Fruit fly (Drosophila melanogaster) whole organism, embryonic: ENCODE measurements around the gene CG32073.

Experiments
- Aef1 ChIP-seq: fragments of 200-800 bp; sonication (Bioruptor generic); IDR thresholded peaks from 3 replicates; pipeline ENCODE4 v1.3.6; 2022; ENCODE audit warnings: missing biosample characterization, missing genetic modification characterization
- Blimp-1 ChIP-seq: fragments of 200-800 bp; sonication (Bioruptor generic); optimal IDR thresholded peaks from 3 replicates; lab custom pipeline; 2018; ENCODE audit warnings: missing biosample characterization, missing genetic modification characterization, mild to moderate bottlenecking, moderate library complexity, missing genetic modification reagents
- CG10209 ChIP-seq: fragments of 200-800 bp; sonication (Bioruptor generic); optimal IDR thresholded peaks from 3 replicates; lab custom pipeline; 2017; ENCODE audit warnings: missing biosample characterization, mild to moderate bottlenecking, missing genetic modification characterization, missing genetic modification reagents
- CG10543 ChIP-seq: fragments of 200-800 bp; sonication (Bioruptor generic); optimal IDR thresholded peaks from 3 replicates; lab custom pipeline; 2017; ENCODE audit warnings: missing biosample characterization, mild to moderate bottlenecking, missing genetic modification characterization, moderate library complexity
- CG10979 ChIP-seq: fragments of 200-800 bp; sonication (Bioruptor generic); optimal IDR thresholded peaks from 2 replicates; lab custom pipeline; 2018; ENCODE audit warnings: missing biosample characterization, mild to moderate bottlenecking, missing genetic modification characterization, moderate library complexity
- CG11093 ChIP-seq: fragments of 200-800 bp; sonication (Bioruptor generic); IDR thresholded peaks from 3 replicates; pipeline ENCODE4 v1.3.6; 2022; ENCODE audit warnings: missing biosample characterization, missing genetic modification characterization
- CG13894 ChIP-seq: fragments of 200-800 bp; sonication (Bioruptor generic); optimal IDR thresholded peaks from 3 replicates; lab custom pipeline; 2018; ENCODE audit warnings: missing biosample characterization, mild to moderate bottlenecking, missing genetic modification characterization, moderate library complexity
- CG1529 ChIP-seq: fragments of 200-800 bp; sonication (Bioruptor generic); optimal IDR thresholded peaks from 3 replicates; lab custom pipeline; 2018; ENCODE audit warnings: missing biosample characterization, missing genetic modification characterization
- CG15601 ChIP-seq: fragments of 200-800 bp; sonication (Bioruptor generic); optimal IDR thresholded peaks from 3 replicates; lab custom pipeline; 2019; ENCODE audit warnings: missing biosample characterization, mild to moderate bottlenecking, missing genetic modification characterization, moderate library complexity
- CG15696 ChIP-seq: fragments of 200-800 bp; sonication (Bioruptor generic); optimal IDR thresholded peaks from 2 replicates; lab custom pipeline; 2019; ENCODE audit warnings: missing biosample characterization, mild to moderate bottlenecking, missing genetic modification characterization, moderate library complexity
- CG16779 ChIP-seq: fragments of 200-800 bp; sonication (Bioruptor generic); IDR thresholded peaks from 2 replicates; pipeline ENCODE4 v1.3.6; 2022; ENCODE audit warnings: missing biosample characterization, missing genetic modification characterization
- CG17186 ChIP-seq: fragments of 200-800 bp; sonication (Bioruptor generic); optimal IDR thresholded peaks from 3 replicates; lab custom pipeline; 2017; ENCODE audit warnings: missing biosample characterization, missing genetic modification reagents, missing genetic modification characterization
- CG17802 ChIP-seq: fragments of 200-800 bp; sonication (Bioruptor generic); optimal IDR thresholded peaks from 2 replicates; lab custom pipeline; 2018; ENCODE audit warnings: missing biosample characterization, mild to moderate bottlenecking, missing genetic modification characterization, moderate library complexity
- CG2889 ChIP-seq: fragments of 200-800 bp; sonication (Bioruptor generic); IDR thresholded peaks from 3 replicates; pipeline ENCODE4 v1.3.6; 2022; ENCODE audit warnings: missing biosample characterization, missing genetic modification characterization
- CG31441 ChIP-seq: fragments of 200-800 bp; sonication (Bioruptor generic); IDR thresholded peaks from 2 replicates; pipeline ENCODE4 v1.3.6; 2022; ENCODE audit warnings: missing biosample characterization, missing genetic modification characterization
- CG32772 ChIP-seq: fragments of 200-800 bp; sonication (Bioruptor generic); IDR thresholded peaks from 2 replicates; pipeline ENCODE4 v1.3.6; 2022; ENCODE audit warnings: missing biosample characterization, missing genetic modification characterization
- CG34376 ChIP-seq: fragments of 200-800 bp; sonication (Bioruptor generic); optimal IDR thresholded peaks from 2 replicates; lab custom pipeline; 2018; ENCODE audit warnings: missing biosample characterization, mild to moderate bottlenecking, missing genetic modification characterization
- CG4707 ChIP-seq: fragments of 200-800 bp; sonication (Bioruptor generic); optimal IDR thresholded peaks from 2 replicates; lab custom pipeline; 2018; ENCODE audit warnings: missing biosample characterization, mild to moderate bottlenecking, missing genetic modification characterization, moderate library complexity
- CG8290 ChIP-seq, 3 experiments: fragments of 200-800 bp; sonication (Bioruptor generic); optimal IDR thresholded peaks; 2 replicates each; lab custom pipeline; 2016 to 2019; ENCODE audit warnings: missing biosample characterization in 3 of 3, missing genetic modification characterization in 3 of 3, mild to moderate bottlenecking in 2 of 3, moderate library complexity in 1 of 3
- CHES-1-like ChIP-seq: fragments of 200-800 bp; sonication (Bioruptor generic); optimal IDR thresholded peaks from 2 replicates; lab custom pipeline; 2016; ENCODE audit warnings: missing biosample characterization, missing genetic modification characterization
- CoRest ChIP-seq: fragments of 200-800 bp; sonication (Bioruptor generic); optimal IDR thresholded peaks from 3 replicates; lab custom pipeline; 2018; ENCODE audit warnings: missing biosample characterization, mild to moderate bottlenecking, missing genetic modification characterization, moderate library complexity
- D ChIP-seq, 2 experiments: fragments of 200-800 bp in 1 of 2; fragments of >200 bp in 1 of 2; sonication (Bioruptor generic) in 1 of 2; optimal IDR thresholded peaks; 2 replicates in 1 of 2; 3 replicates in 1 of 2; lab custom pipeline; 2017; ENCODE audit warnings: mild to moderate bottlenecking in 1 of 2, missing biosample characterization in 1 of 2, missing genetic modification characterization in 1 of 2, missing genetic modification reagents in 1 of 2
- H15 ChIP-seq: fragments of 200-800 bp; sonication (Bioruptor generic); IDR thresholded peaks from 3 replicates; pipeline ENCODE4 v1.3.6; 2022; ENCODE audit warnings: missing biosample characterization, missing genetic modification characterization
- MBD-R2 ChIP-seq: fragments of 200-800 bp; sonication (Bioruptor generic); IDR thresholded peaks from 2 replicates; pipeline ENCODE4 v1.3.6; 2022; ENCODE audit warnings: missing biosample characterization, missing genetic modification characterization
- Mrtf ChIP-seq: fragments of 200-800 bp; sonication (Bioruptor generic); IDR thresholded peaks from 3 replicates; pipeline ENCODE4 v1.3.6; 2022; ENCODE audit warnings: missing biosample characterization, missing genetic modification characterization
- Taf1 ChIP-seq: fragments of 200-800 bp; sonication (Bioruptor generic); IDR thresholded peaks from 2 replicates; pipeline ENCODE4 v1.3.6; 2022; ENCODE audit warnings: missing biosample characterization, missing genetic modification characterization
- Trl ChIP-seq, 3 experiments: fragments of >200 bp in 2 of 3; fragments of 200-800 bp in 1 of 3; sonication (Bioruptor generic) in 1 of 3; optimal IDR thresholded peaks; 2 replicates in 1 of 3; 3 replicates in 2 of 3; lab custom pipeline; 2016 to 2017; ENCODE audit warnings: missing biosample characterization in 1 of 3, missing genetic modification characterization in 1 of 3
- Xbp1 ChIP-seq: fragments of 200-800 bp; sonication (Bioruptor generic); optimal IDR thresholded peaks from 3 replicates; lab custom pipeline; 2016; ENCODE audit warnings: missing biosample characterization, mild to moderate bottlenecking, missing genetic modification characterization
- ac ChIP-seq: fragments of 200-800 bp; sonication (Bioruptor generic); optimal IDR thresholded peaks from 3 replicates; lab custom pipeline; 2017; ENCODE audit warnings: missing biosample characterization, mild to moderate bottlenecking, missing genetic modification characterization
- amos ChIP-seq: fragments of 200-800 bp; sonication (Bioruptor generic); IDR thresholded peaks from 2 replicates; pipeline ENCODE4 v1.3.6; 2022; ENCODE audit warnings: missing biosample characterization, missing genetic modification characterization; ENCODE audit not compliant: partially characterized antibody
- cg ChIP-seq: fragments of 200-800 bp; sonication (Bioruptor generic); optimal IDR thresholded peaks from 3 replicates; lab custom pipeline; 2019; ENCODE audit warnings: missing biosample characterization, mild to moderate bottlenecking, missing genetic modification characterization, moderate library complexity
- ems ChIP-seq: fragments of 200-800 bp; sonication (Bioruptor generic); optimal IDR thresholded peaks from 3 replicates; lab custom pipeline; 2016; ENCODE audit warnings: missing biosample characterization, missing genetic modification characterization
- esg ChIP-seq: fragments of 200-800 bp; sonication (Bioruptor generic); conservative IDR thresholded peaks from 2 replicates; pipeline ENCODE4 v1.3.6; 2022; ENCODE audit warnings: missing biosample characterization, missing genetic modification characterization
- ftz-f1 ChIP-seq: fragments of 200-800 bp; sonication (Bioruptor generic); optimal IDR thresholded peaks from 2 replicates; lab custom pipeline; 2016; ENCODE audit warnings: missing biosample characterization, missing genetic modification characterization
- hbn ChIP-seq: fragments of 200-800 bp; sonication (Bioruptor generic); IDR thresholded peaks from 2 replicates; pipeline ENCODE4 v1.3.6; 2022; ENCODE audit warnings: missing biosample characterization, missing genetic modification characterization; ENCODE audit not compliant: partially characterized antibody
- hth ChIP-seq: fragments of >200 bp; optimal IDR thresholded peaks from 2 replicates; lab custom pipeline; 2017; ENCODE audit warnings: inconsistent platforms
- kay ChIP-seq: fragments of 200-800 bp; sonication (Bioruptor generic); optimal IDR thresholded peaks from 2 replicates; lab custom pipeline; 2016; ENCODE audit warnings: missing biosample characterization, missing genetic modification characterization
- nerfin-1 ChIP-seq: fragments of 200-800 bp; sonication (Bioruptor generic); optimal IDR thresholded peaks from 3 replicates; lab custom pipeline; 2019; ENCODE audit warnings: missing biosample characterization, mild to moderate bottlenecking, missing genetic modification characterization, moderate library complexity
- org-1 ChIP-seq: fragments of 200-800 bp; sonication (Bioruptor generic); optimal IDR thresholded peaks from 2 replicates; lab custom pipeline; 2017; ENCODE audit warnings: missing biosample characterization, missing genetic modification characterization
- pb ChIP-seq: fragments of 200-800 bp; sonication (Bioruptor generic); optimal IDR thresholded peaks from 3 replicates; lab custom pipeline; 2016; ENCODE audit warnings: missing biosample characterization, missing genetic modification characterization
- peb ChIP-seq: fragments of 200-800 bp; sonication (Bioruptor generic); IDR thresholded peaks from 2 replicates; pipeline ENCODE4 v1.3.6; 2022; ENCODE audit warnings: missing biosample characterization, missing genetic modification characterization
- ro ChIP-seq: fragments of 200-800 bp; sonication (Bioruptor generic); IDR thresholded peaks from 2 replicates; pipeline ENCODE4 v1.3.6; 2022; ENCODE audit warnings: missing biosample characterization, missing genetic modification characterization
- run ChIP-seq: fragments of 200-800 bp; sonication (Bioruptor generic); optimal IDR thresholded peaks from 3 replicates; lab custom pipeline; 2018; ENCODE audit warnings: missing biosample characterization, mild to moderate bottlenecking, missing genetic modification characterization
- sc ChIP-seq, 3 experiments: fragments of >200 bp in 2 of 3; fragments of 200-800 bp in 1 of 3; sonication (Bioruptor generic) in 1 of 3; optimal IDR thresholded peaks; 2 replicates in 2 of 3; 3 replicates in 1 of 3; lab custom pipeline; 2017; ENCODE audit warnings: mild to moderate bottlenecking in 1 of 3, missing biosample characterization in 1 of 3, missing genetic modification characterization in 1 of 3, missing genetic modification reagents in 1 of 3
- schlank ChIP-seq: fragments of 200-800 bp; sonication (Bioruptor generic); optimal IDR thresholded peaks from 2 replicates; lab custom pipeline; 2018; ENCODE audit warnings: missing biosample characterization, mild to moderate bottlenecking, missing genetic modification characterization
- slbo ChIP-seq: fragments of 200-800 bp; sonication (Bioruptor generic); IDR thresholded peaks from 2 replicates; pipeline ENCODE4 v1.3.6; 2022; ENCODE audit warnings: missing biosample characterization, missing genetic modification characterization
- tio ChIP-seq: fragments of 200-800 bp; sonication (Bioruptor generic); optimal IDR thresholded peaks from 2 replicates; lab custom pipeline; 2017; ENCODE audit warnings: missing biosample characterization, missing genetic modification characterization, inconsistent platforms

CG32073 gene

DNA sequence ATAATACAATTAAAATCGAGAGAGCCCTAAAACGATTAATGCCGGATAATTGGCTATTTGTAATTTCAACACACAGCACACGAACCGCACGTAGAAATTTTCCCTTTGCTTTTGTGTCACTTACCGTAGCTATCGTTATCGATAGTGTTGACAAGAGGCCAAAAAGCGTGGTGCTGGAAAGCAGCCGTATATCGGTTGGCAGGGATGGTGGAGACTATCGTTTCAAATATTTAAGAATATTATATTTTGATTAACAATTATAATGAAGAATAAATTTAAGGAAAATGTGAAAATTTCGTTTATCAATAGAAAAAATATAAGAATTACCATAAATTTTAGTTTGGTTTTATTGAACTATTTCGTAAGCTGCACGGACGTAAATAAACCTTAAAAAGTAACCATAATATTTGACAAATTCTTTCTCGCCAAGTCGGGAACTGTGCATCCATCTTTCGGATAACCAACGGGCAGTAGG is 14.3 kb downstream of the CG32073 start, which contains the start of gene JIL-1 (continued):
- peak; percentile 31 for TF ChIP-seq CG13894
- no peak for TF ChIP-seq schlank (tag; lab: Kevin White, UChicago)
- TF ChIP-seq hth (lab: Kevin White, UChicago) = no peak
- peak; percentile 47 for TF ChIP-seq Aef1
- peak; percentile 60 for TF ChIP-seq CG10543 (GFP tag; lab: Kevin White, UChicago)
- TF ChIP-seq CG32772 (GFP tag; lab: Robert Waterston, UW) = peak; percentile 62
- TF ChIP-seq CG34376 = peak; percentile 26
- TF ChIP-seq CG8290 (GFP tag; optimal IDR thresholded peaks at IDR 0.05; lab: Kevin White, UChicago) = peak; percentile 59
- TF ChIP-seq CG8290 (tag; optimal IDR thresholded peaks at IDR 0.05; lab: Kevin White, UChicago) = peak; percentile 9 to 74
- peak; percentile 24; the same call in 1 of the 3 replicates for TF ChIP-seq H15 (GFP tag; lab: Robert Waterston, UW)
- peak; percentile 47 for TF ChIP-seq CG31441 (GFP tag; lab: Robert Waterston, UW)
- TF ChIP-seq ro = no peak
- TF ChIP-seq hbn (GFP tag; lab: Robert Waterston, UW) = peak; percentile 75
- TF ChIP-seq ems (GFP tag; lab: Kevin White, UChicago) = peak; percentile 51
- peak; percentile 76 for TF ChIP-seq Xbp1 (GFP tag; lab: Kevin White, UChicago)
- peak; percentile 72; the same call in 1 of the 2 replicates for TF ChIP-seq CG16779
- peak; percentile 30 for TF ChIP-seq nerfin-1 (tag; lab: Kevin White, UChicago)
- peak; percentile 60 for TF ChIP-seq CoRest (tag; lab: Kevin White, UChicago)
- peak; percentile 36 for TF ChIP-seq CG17802 (tag; lab: Kevin White, UChicago)
- TF ChIP-seq CG15601 (tag; lab: Kevin White, UChicago) = peak; percentile 39
- peak; percentile 45; the same call in 1 of the 2 replicates for TF ChIP-seq Taf1 (GFP tag; lab: Robert Waterston, UW)
- peak; percentile 88 for TF ChIP-seq MBD-R2
- no peak for TF ChIP-seq CG17186 (GFP tag; lab: Kevin White, UChicago)
- TF ChIP-seq ftz-f1 (GFP tag; lab: Kevin White, UChicago) = no peak
- TF ChIP-seq peb (GFP tag; lab: Robert Waterston, UW) = peak; percentile 33
- TF ChIP-seq CG4707 (GFP tag; lab: Kevin White, UChicago) = peak; percentile 25
- TF ChIP-seq CG15696 = peak; percentile 18
- TF ChIP-seq CG11093 = peak; percentile 59; the same call in 1 of the 3 replicates
- TF ChIP-seq org-1 (GFP tag; lab: Kevin White, UChicago) = peak; percentile 15
- peak; percentile 92 for TF ChIP-seq amos (GFP tag; lab: Robert Waterston, UW)
- TF ChIP-seq CG10979 = peak; percentile 34
- peak; percentile 93 for TF ChIP-seq slbo (GFP tag; lab: Robert Waterston, UW)
- peak; percentile 42; the same call in 1 of the 2 replicates for TF ChIP-seq esg

DNA sequence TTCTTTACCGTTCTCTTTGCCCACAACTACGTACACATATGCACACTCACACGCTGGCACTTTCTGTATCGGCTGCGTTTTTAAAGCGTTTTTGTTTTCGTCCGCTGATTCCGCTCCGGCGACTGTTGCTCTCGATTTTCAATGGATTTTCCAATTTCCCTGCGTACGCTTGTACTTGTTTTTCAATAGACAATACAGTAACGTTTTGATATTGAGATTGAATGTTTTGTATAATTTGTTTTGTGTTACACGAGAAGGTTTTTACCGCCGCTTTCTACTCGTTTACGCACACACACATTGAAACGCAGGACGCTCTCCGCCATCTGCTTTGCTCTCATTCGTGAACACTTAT is 14.8 kb downstream of the CG32073 start:
- TF ChIP-seq Trl (optimal IDR thresholded peaks at IDR 0.05; lab: Kevin White, UChicago) = peak; percentile 34 to 66
- no peak for TF ChIP-seq Trl (GFP tag; optimal IDR thresholded peaks at IDR 0.05; lab: Kevin White, UChicago)
- TF ChIP-seq run (tag; lab: Kevin White, UChicago) = no peak
- peak; percentile 3 for TF ChIP-seq CHES-1-like (GFP tag; lab: Kevin White, UChicago)
- TF ChIP-seq cg (GFP tag; lab: Kevin White, UChicago) = peak; percentile 89

dm6 chr3L:11091943-11092609 is 15.3 kb downstream of the CG32073 start:
- TF ChIP-seq Mrtf (GFP tag; lab: Robert Waterston, UW) (peak; percentile 62; the same call in 2 of the 3 replicates), CG10209 (peak; percentile 34), sc (optimal IDR thresholded peaks at IDR 0.05; lab: Kevin White, UChicago) (no peak), sc (GFP tag; optimal IDR thresholded peaks at IDR 0.05; lab: Kevin White, UChicago) (no peak), CG2889 (GFP tag; lab: Robert Waterston, UW) (no peak), pb (GFP tag; lab: Kevin White, UChicago) (peak; percentile 20), ac (no peak), D (optimal IDR thresholded peaks at IDR 0.05; lab: Kevin White, UChicago) (no peak), D (GFP tag; optimal IDR thresholded peaks at IDR 0.05; lab: Kevin White, UChicago) (peak; percentile 5), Blimp-1 (GFP tag; lab: Kevin White, UChicago) (no peak), kay (GFP tag; lab: Kevin White, UChicago) (peak; percentile 43), tio (GFP tag; lab: Kevin White, UChicago) (no peak), CG1529 (GFP tag; lab: Kevin White, UChicago) (peak; percentile 3)
